Fruit fly (Drosophila melanogaster) whole organism, embryonic: ENCODE measurements around the gene lilli.

Experiments
- Abd-B ChIP-seq: fragments of 200-800 bp; sonication (Bioruptor generic); optimal IDR thresholded peaks from 2 replicates; lab custom pipeline; 2018; ENCODE audit warnings: missing biosample characterization, mild to moderate bottlenecking, missing genetic modification characterization, moderate library complexity
- CG12071 ChIP-seq: fragments of 200-800 bp; sonication (Bioruptor generic); optimal IDR thresholded peaks from 3 replicates; lab custom pipeline; 2018; ENCODE audit warnings: missing biosample characterization, mild to moderate bottlenecking, missing genetic modification characterization
- CG12104 ChIP-seq: fragments of 200-800 bp; sonication (Bioruptor generic); optimal IDR thresholded peaks from 3 replicates; lab custom pipeline; 2016; ENCODE audit warnings: missing biosample characterization, missing genetic modification characterization
- CG12236 ChIP-seq: fragments of 200-800 bp; sonication (Bioruptor generic); optimal IDR thresholded peaks from 2 replicates; lab custom pipeline; 2016; ENCODE audit warnings: missing biosample characterization, missing genetic modification characterization
- CG13296 ChIP-seq: fragments of 200-800 bp; sonication (Bioruptor generic); optimal IDR thresholded peaks from 3 replicates; lab custom pipeline; 2018; ENCODE audit warnings: missing biosample characterization, mild to moderate bottlenecking, missing genetic modification characterization
- CG14441 ChIP-seq: fragments of 200-800 bp; sonication (Bioruptor generic); IDR thresholded peaks from 2 replicates; pipeline ENCODE4 v1.3.6; 2022; ENCODE audit warnings: missing biosample characterization, missing genetic modification characterization
- CG14667 ChIP-seq: fragments of 200-800 bp; sonication (Bioruptor generic); IDR thresholded peaks from 2 replicates; pipeline ENCODE4 v1.3.6; 2022; ENCODE audit warnings: missing biosample characterization, missing genetic modification characterization
- CG15269 ChIP-seq: fragments of 200-800 bp; sonication (Bioruptor generic); optimal IDR thresholded peaks from 2 replicates; lab custom pipeline; 2018; ENCODE audit warnings: missing biosample characterization, mild to moderate bottlenecking, missing genetic modification characterization, moderate library complexity
- CG16863 ChIP-seq: fragments of 200-800 bp; sonication (Bioruptor generic); optimal IDR thresholded peaks from 3 replicates; lab custom pipeline; 2016; ENCODE audit warnings: missing biosample characterization, missing genetic modification characterization
- CG17829 ChIP-seq: fragments of 200-800 bp; optimal IDR thresholded peaks from 2 replicates; lab custom pipeline; 2019; ENCODE audit warnings: missing biosample characterization, mild to moderate bottlenecking, missing genetic modification characterization, moderate library complexity
- CG1792 ChIP-seq: fragments of 200-800 bp; sonication (Bioruptor generic); optimal IDR thresholded peaks from 2 replicates; lab custom pipeline; 2016; ENCODE audit warnings: missing biosample characterization, missing genetic modification characterization
- CG2678 ChIP-seq: fragments of 200-800 bp; sonication (Bioruptor generic); optimal IDR thresholded peaks from 3 replicates; lab custom pipeline; 2019; ENCODE audit warnings: missing biosample characterization, mild to moderate bottlenecking, missing genetic modification characterization, moderate library complexity
- CG2712 ChIP-seq: fragments of 200-800 bp; optimal IDR thresholded peaks from 3 replicates; lab custom pipeline; 2019; ENCODE audit warnings: missing biosample characterization, mild to moderate bottlenecking, missing genetic modification characterization, moderate library complexity
- CG3407 ChIP-seq: fragments of 200-800 bp; sonication (Bioruptor generic); optimal IDR thresholded peaks from 2 replicates; lab custom pipeline; 2018; ENCODE audit warnings: missing biosample characterization, mild to moderate bottlenecking, missing genetic modification characterization
- CG34376 ChIP-seq: fragments of 200-800 bp; sonication (Bioruptor generic); optimal IDR thresholded peaks from 2 replicates; lab custom pipeline; 2018; ENCODE audit warnings: missing biosample characterization, mild to moderate bottlenecking, missing genetic modification characterization
- CG4820 ChIP-seq: fragments of 200-800 bp; sonication (Bioruptor generic); optimal IDR thresholded peaks from 3 replicates; lab custom pipeline; 2016; ENCODE audit warnings: missing biosample characterization, missing genetic modification characterization
- CG6272 ChIP-seq: fragments of 200-800 bp; sonication (Bioruptor generic); IDR thresholded peaks from 2 replicates; pipeline ENCODE4 v1.3.6; 2022; ENCODE audit warnings: missing biosample characterization, missing genetic modification characterization
- CG7963 ChIP-seq: fragments of 200-800 bp; sonication (Bioruptor generic); IDR thresholded peaks from 3 replicates; pipeline ENCODE4 v1.3.6; 2022; ENCODE audit warnings: missing biosample characterization, missing genetic modification characterization; ENCODE audit not compliant: partially characterized antibody
- CG8924 ChIP-seq: fragments of 200-800 bp; optimal IDR thresholded peaks from 3 replicates; lab custom pipeline; 2019; ENCODE audit warnings: missing biosample characterization, mild to moderate bottlenecking, missing genetic modification characterization, moderate library complexity
- CG9727 ChIP-seq: fragments of 200-800 bp; sonication (Bioruptor generic); optimal IDR thresholded peaks from 3 replicates; lab custom pipeline; 2017; ENCODE audit warnings: missing biosample characterization, mild to moderate bottlenecking, missing genetic modification characterization
- CHES-1-like ChIP-seq: fragments of 200-800 bp; sonication (Bioruptor generic); optimal IDR thresholded peaks from 2 replicates; lab custom pipeline; 2016; ENCODE audit warnings: missing biosample characterization, missing genetic modification characterization
- CkIIα-i1 ChIP-seq: fragments of 200-800 bp; sonication (Bioruptor generic); IDR thresholded peaks from 2 replicates; pipeline ENCODE4 v1.3.6; 2022; ENCODE audit warnings: missing biosample characterization, missing genetic modification characterization
- Dref ChIP-seq: fragments of 200-800 bp; sonication (Bioruptor generic); IDR thresholded peaks from 2 replicates; pipeline ENCODE4 v1.3.6; 2022; ENCODE audit warnings: missing biosample characterization, missing genetic modification characterization
- Drgx ChIP-seq: fragments of 200-800 bp; sonication (Bioruptor generic); IDR thresholded peaks from 2 replicates; pipeline ENCODE4 v1.3.6; 2022; ENCODE audit warnings: missing biosample characterization, missing genetic modification characterization
- Ets97D ChIP-seq: fragments of 200-800 bp; sonication (Bioruptor generic); optimal IDR thresholded peaks from 3 replicates; lab custom pipeline; 2016; ENCODE audit warnings: missing biosample characterization, missing genetic modification characterization
- HLH3B ChIP-seq: fragments of 200-800 bp; sonication (Bioruptor generic); IDR thresholded peaks from 2 replicates; pipeline ENCODE4 v1.3.6; 2022; ENCODE audit warnings: missing biosample characterization, missing genetic modification characterization
- HLH4C ChIP-seq: fragments of 200-800 bp; sonication (Bioruptor generic); IDR thresholded peaks from 3 replicates; pipeline ENCODE4 v1.3.6; 2022; ENCODE audit warnings: missing biosample characterization, missing genetic modification characterization; ENCODE audit not compliant: partially characterized antibody
- MESR4 ChIP-seq: fragments of 200-800 bp; sonication (Bioruptor generic); optimal IDR thresholded peaks from 2 replicates; lab custom pipeline; 2018; ENCODE audit warnings: missing biosample characterization, mild to moderate bottlenecking, missing genetic modification characterization, moderate library complexity
- Meics ChIP-seq: fragments of 200-800 bp; sonication (Bioruptor generic); optimal IDR thresholded peaks from 2 replicates; lab custom pipeline; 2017; ENCODE audit warnings: missing biosample characterization, mild to moderate bottlenecking, missing genetic modification characterization
- Nf-YB ChIP-seq: fragments of 200-800 bp; sonication (Bioruptor generic); optimal IDR thresholded peaks from 3 replicates; lab custom pipeline; 2019; ENCODE audit warnings: missing biosample characterization, mild to moderate bottlenecking, missing genetic modification characterization, moderate library complexity
- PHDP ChIP-seq: fragments of 200-800 bp; sonication (Bioruptor generic); optimal IDR thresholded peaks from 3 replicates; lab custom pipeline; 2018; ENCODE audit warnings: missing biosample characterization, mild to moderate bottlenecking, missing genetic modification characterization, moderate library complexity
- Stat92E ChIP-seq, 3 experiments: fragments of >200 bp in 2 of 3; fragments of 200-800 bp in 1 of 3; sonication (Bioruptor generic) in 1 of 3; optimal IDR thresholded peaks; 2 replicates each; lab custom pipeline; 2017 to 2019; ENCODE audit warnings: missing biosample characterization in 3 of 3, missing genetic modification characterization in 3 of 3, mild to moderate bottlenecking in 1 of 3, moderate library complexity in 1 of 3
- Vsx1 ChIP-seq: fragments of 200-800 bp; sonication (Bioruptor generic); optimal IDR thresholded peaks from 2 replicates; lab custom pipeline; 2017; ENCODE audit warnings: missing biosample characterization, mild to moderate bottlenecking, missing genetic modification characterization, missing genetic modification reagents
- cad ChIP-seq: fragments of >200 bp; optimal IDR thresholded peaks from 2 replicates; lab custom pipeline; 2017; ENCODE audit warnings: missing biosample characterization, missing genetic modification characterization
- chif ChIP-seq, 2 experiments: fragments of 200-800 bp; sonication (Bioruptor generic); optimal IDR thresholded peaks; 3 replicates each; lab custom pipeline; 2016; ENCODE audit warnings: missing biosample characterization in 2 of 2, missing genetic modification characterization in 2 of 2
- ci ChIP-seq: fragments of 200-800 bp; sonication (Bioruptor generic); IDR thresholded peaks from 3 replicates; pipeline ENCODE4 v1.3.6; 2022; ENCODE audit warnings: missing biosample characterization, missing genetic modification characterization
- dmrt99B ChIP-seq: fragments of 200-800 bp; sonication (Bioruptor generic); optimal IDR thresholded peaks from 2 replicates; lab custom pipeline; 2018; ENCODE audit warnings: missing biosample characterization, mild to moderate bottlenecking, missing genetic modification characterization, moderate library complexity
- gcm ChIP-seq: fragments of 200-800 bp; sonication (Bioruptor generic); optimal IDR thresholded peaks from 2 replicates; lab custom pipeline; 2019; ENCODE audit warnings: missing biosample characterization, mild to moderate bottlenecking, missing genetic modification characterization, moderate library complexity
- gt ChIP-seq: fragments of 200-800 bp; sonication (Bioruptor generic); IDR thresholded peaks from 2 replicates; pipeline ENCODE4 v1.3.6; 2022; ENCODE audit warnings: missing biosample characterization, missing genetic modification characterization
- mld ChIP-seq: fragments of 200-800 bp; sonication (Bioruptor generic); IDR thresholded peaks from 3 replicates; pipeline ENCODE4 v1.3.6; 2022; ENCODE audit warnings: missing biosample characterization, missing genetic modification characterization; ENCODE audit not compliant: partially characterized antibody
- odd ChIP-seq: fragments of 200-800 bp; sonication (Bioruptor generic); optimal IDR thresholded peaks from 2 replicates; lab custom pipeline; 2017; ENCODE audit warnings: missing biosample characterization, mild to moderate bottlenecking, missing genetic modification characterization
- pan ChIP-seq, 4 experiments: fragments of >200 bp in 3 of 4; fragments of 200-800 bp in 1 of 4; sonication (Bioruptor generic) in 1 of 4; optimal IDR thresholded peaks in 3 of 4; IDR thresholded peaks in 1 of 4; 2 replicates each; pipeline versions ENCODE4 v1.3.6 to Lab custom; 2017 to 2022; ENCODE audit warnings: missing biosample characterization in 2 of 4, missing genetic modification characterization in 2 of 4, mixed read lengths in 1 of 4
- pho ChIP-seq: fragments of 200-800 bp; sonication (Bioruptor generic); optimal IDR thresholded peaks from 2 replicates; lab custom pipeline; 2016; ENCODE audit warnings: missing biosample characterization, missing genetic modification characterization
- sens ChIP-seq: fragments of 200-800 bp; sonication (Bioruptor generic); peaks from one replicate; lab custom pipeline; 2016; ENCODE audit warnings: missing biosample characterization, missing genetic modification characterization
- so ChIP-seq: fragments of 200-800 bp; sonication (Bioruptor generic); IDR thresholded peaks from 3 replicates; pipeline ENCODE4 v1.3.6; 2022; ENCODE audit warnings: missing biosample characterization, missing genetic modification characterization
- tgo ChIP-seq: fragments of 200-800 bp; sonication (Bioruptor generic); IDR thresholded peaks from 3 replicates; pipeline ENCODE4 v1.3.6; 2022; ENCODE audit warnings: missing biosample characterization, missing genetic modification characterization
- toy ChIP-seq: fragments of 200-800 bp; sonication (Bioruptor generic); IDR thresholded peaks from 2 replicates; pipeline ENCODE4 v1.3.6; 2022; ENCODE audit warnings: missing biosample characterization, missing genetic modification characterization
- trh ChIP-seq: fragments of 200-800 bp; sonication (Bioruptor generic); optimal IDR thresholded peaks from 2 replicates; lab custom pipeline; 2016; ENCODE audit warnings: missing biosample characterization, missing genetic modification characterization
- twi ChIP-seq: fragments of 200-800 bp; optimal IDR thresholded peaks from 2 replicates; lab custom pipeline; 2019; ENCODE audit warnings: missing biosample characterization, mild to moderate bottlenecking, missing genetic modification characterization, moderate library complexity

lilli gene

DNA sequence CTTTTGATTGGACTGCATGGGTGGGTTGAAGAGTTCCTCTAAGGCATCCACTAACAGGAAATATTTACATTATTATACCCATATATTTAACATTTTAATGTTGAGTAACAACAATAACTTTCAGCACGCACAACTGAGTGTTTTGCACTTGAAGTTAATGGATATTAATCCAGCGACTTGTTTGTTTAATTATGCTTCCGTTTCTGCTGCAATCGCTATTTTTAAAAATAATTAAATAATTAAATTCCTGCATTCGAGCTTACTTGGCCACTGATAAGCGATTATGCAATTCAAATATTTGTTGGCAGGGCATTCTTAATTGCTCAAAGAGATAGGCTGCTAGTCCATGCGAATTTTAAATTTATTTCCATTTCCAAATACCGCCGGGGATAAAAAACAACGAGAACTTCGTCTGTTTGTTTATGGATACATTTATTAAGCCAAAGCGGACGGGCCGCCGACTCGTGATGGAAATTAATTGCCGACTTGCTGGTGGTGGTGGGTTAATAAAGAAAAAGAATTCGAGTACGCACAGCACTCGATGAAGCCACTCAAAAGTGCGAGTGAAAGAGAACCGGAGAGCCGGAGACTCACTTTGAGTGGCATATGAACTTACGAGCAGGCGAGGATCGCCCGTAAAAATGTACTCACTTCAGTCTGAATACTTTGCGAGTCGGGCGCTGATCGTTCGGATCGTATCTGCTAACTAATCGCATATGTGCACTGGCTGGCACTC is 23.7 kb upstream of the lilli start (continued):
- TF ChIP-seq CG8924 (tag; lab: Kevin White, UChicago) (peak; percentile 14), CG3407 (GFP tag; lab: Kevin White, UChicago) (no peak), Vsx1 (GFP tag; lab: Kevin White, UChicago) (no peak), CG17829 (tag; lab: Kevin White, UChicago) (peak; percentile 23), Stat92E (GFP tag; optimal IDR thresholded peaks at IDR 0.05; lab: Kevin White, UChicago) (peak in 1 of 3 experiments; percentile 47), Abd-B (GFP tag; lab: Kevin White, UChicago) (no peak), CG6272 (GFP tag; lab: Robert Waterston, UW) (no peak), CG2712 (tag; lab: Kevin White, UChicago) (peak; percentile 28), HLH3B (GFP tag; lab: Robert Waterston, UW) (0 out of 2 replicates have a peak, but pooled peaks have one; percentile 6), CG1792 (GFP tag; lab: Kevin White, UChicago) (no peak), sens (GFP tag; lab: Kevin White, UChicago) (peak; percentile 47), so (GFP tag; lab: Robert Waterston, UW) (peak; percentile 55; the same call in 1 of the 3 replicates), CG12071 (GFP tag; lab: Kevin White, UChicago) (peak; percentile 25), tgo (no peak), toy (GFP tag; lab: Robert Waterston, UW) (no peak), Dref (GFP tag; lab: Robert Waterston, UW) (no peak), Drgx (GFP tag; lab: Robert Waterston, UW) (peak; percentile 54), CG13296 (GFP tag; lab: Kevin White, UChicago) (peak; percentile 33), HLH4C (GFP tag; lab: Robert Waterston, UW) (peak; percentile 31; the same call in 1 of the 3 replicates), Ets97D (no peak), ci (GFP tag; lab: Robert Waterston, UW) (no peak; the same call in none of the 3 replicates), CG16863 (GFP tag; lab: Kevin White, UChicago) (no peak), CHES-1-like (GFP tag; lab: Kevin White, UChicago) (no peak), Nf-YB (no peak), CG15269 (tag; lab: Kevin White, UChicago) (peak; percentile 0), CkIIα-i1 (GFP tag; lab: Robert Waterston, UW) (no peak), pho (GFP tag; lab: Kevin White, UChicago) (peak; percentile 10), CG4820 (no peak), mld (peak; percentile 62; the same call in 1 of the 3 replicates), MESR4 (no peak), CG14667 (GFP tag; lab: Robert Waterston, UW) (no peak), CG9727 (GFP tag; lab: Kevin White, UChicago) (peak; percentile 23), twi (tag; lab: Kevin White, UChicago) (peak; percentile 52), trh (GFP tag; lab: Kevin White, UChicago) (no peak), pan (optimal IDR thresholded peaks at IDR 0.05; lab: Kevin White, UChicago) (no peak), pan (GFP tag; optimal IDR thresholded peaks at IDR 0.05 in 1 of 2, IDR thresholded peaks at IDR 0.05 in 1 of 2) (peak in 1 of 2 experiments; percentile 34), CG7963 (GFP tag; lab: Robert Waterston, UW) (no peak), chif (GFP tag; optimal IDR thresholded peaks at IDR 0.05; lab: Kevin White, UChicago) (no peak), CG12104 (GFP tag; lab: Kevin White, UChicago) (no peak), Meics (GFP tag; lab: Kevin White, UChicago) (no peak), gcm (peak; percentile 25), CG12236 (GFP tag; lab: Kevin White, UChicago) (no peak), odd (GFP tag; lab: Kevin White, UChicago) (no peak), CG34376 (GFP tag; lab: Kevin White, UChicago) (peak; percentile 53), CG14441 (GFP tag; lab: Robert Waterston, UW) (no peak), cad (GFP tag; lab: Kevin White, UChicago) (no peak), PHDP (tag; lab: Kevin White, UChicago) (no peak), dmrt99B (tag; lab: Kevin White, UChicago) (peak; percentile 5), gt (GFP tag; lab: Robert Waterston, UW) (no peak), CG2678 (peak; percentile 40)
